Worm (Caenorhabditis elegans) whole organism, mixed stage, embryonic: ENCODE measurements around the gene F35B12.10.

ENCODE experiments used
- M03D4.4 ChIP-seq: sonication (generic microtip); optimal IDR thresholded peaks from 2 replicates; lab custom pipeline; 2017; ENCODE audit warnings: mild to moderate bottlenecking, missing genetic modification characterization, missing compliant biosample characterization
- bed-3 ChIP-seq: fragments of 200-800 bp; sonication (Bioruptor generic); optimal IDR thresholded peaks from 3 replicates; lab custom pipeline; 2018; ENCODE audit warnings: mild to moderate bottlenecking, missing genetic modification characterization, moderate library complexity, missing compliant biosample characterization
- blmp-1 ChIP-seq: fragments of 150-350 bp; optimal IDR thresholded peaks from 2 replicates; lab custom pipeline; 2014; ENCODE audit warnings: missing biosample characterization, missing genetic modification characterization
- ceh-39 ChIP-seq: fragments of 150-350 bp; optimal IDR thresholded peaks from 2 replicates; lab custom pipeline; 2014; ENCODE audit warnings: missing biosample characterization, missing genetic modification characterization
- ceh-43 ChIP-seq: fragments of 200-800 bp; sonication (Bioruptor generic); optimal IDR thresholded peaks from 2 replicates; lab custom pipeline; 2018; ENCODE audit warnings: mild to moderate bottlenecking, missing genetic modification characterization, moderate library complexity, missing compliant biosample characterization
- ceh-83 ChIP-seq: fragments of 200-800 bp; sonication (Bioruptor generic); optimal IDR thresholded peaks from 2 replicates; lab custom pipeline; 2018; ENCODE audit warnings: mild to moderate bottlenecking, missing genetic modification characterization, missing compliant biosample characterization
- ces-1 ChIP-seq: fragments of 150-350 bp; optimal IDR thresholded peaks from 2 replicates; lab custom pipeline; 2014; ENCODE audit warnings: missing biosample characterization, missing genetic modification reagents, missing genetic modification characterization
- cnd-1 ChIP-seq: fragments of 200-800 bp; sonication (Bioruptor generic); optimal IDR thresholded peaks from 2 replicates; lab custom pipeline; 2018; ENCODE audit warnings: mild to moderate bottlenecking, missing genetic modification characterization, missing compliant biosample characterization
- drap-1 ChIP-seq: fragments of 200-800 bp; sonication (Bioruptor generic); optimal IDR thresholded peaks from 3 replicates; lab custom pipeline; 2018; ENCODE audit warnings: mild to moderate bottlenecking, missing genetic modification characterization, missing compliant biosample characterization
- elt-1 ChIP-seq: sonication (generic microtip); optimal IDR thresholded peaks from 2 replicates; lab custom pipeline; 2017; ENCODE audit warnings: missing genetic modification characterization, mild to moderate bottlenecking, missing compliant biosample characterization, antibody characterized with exemption, moderate library complexity, borderline replicate concordance; ENCODE audit not compliant: insufficient read depth
- elt-3 ChIP-seq: fragments of 150-350 bp; optimal IDR thresholded peaks from 2 replicates; lab custom pipeline; 2014; ENCODE audit warnings: missing biosample characterization, missing genetic modification characterization
- ham-2 ChIP-seq: fragments of 200-800 bp; sonication (Bioruptor generic); optimal IDR thresholded peaks from 2 replicates; lab custom pipeline; 2018; ENCODE audit warnings: mild to moderate bottlenecking, missing genetic modification characterization, missing compliant biosample characterization
- hlh-1 ChIP-seq: fragments of 150-350 bp; optimal IDR thresholded peaks from 2 replicates; lab custom pipeline; 2014; ENCODE audit warnings: missing biosample characterization, missing genetic modification reagents, missing genetic modification characterization
- lin-13 ChIP-seq: fragments of 150-350 bp; optimal IDR thresholded peaks from 2 replicates; lab custom pipeline; 2014; ENCODE audit warnings: missing biosample characterization, missing genetic modification characterization
- lin-32 ChIP-seq: fragments of 200-800 bp; sonication (Bioruptor generic); optimal IDR thresholded peaks from 2 replicates; lab custom pipeline; 2018; ENCODE audit warnings: mild to moderate bottlenecking, missing genetic modification characterization, missing compliant biosample characterization
- mep-1 ChIP-seq: fragments of 150-350 bp; optimal IDR thresholded peaks from 2 replicates; lab custom pipeline; 2017; ENCODE audit warnings: missing biosample characterization, missing genetic modification reagents, missing genetic modification characterization, inconsistent platforms
- mls-2 ChIP-seq: sonication (generic microtip); optimal IDR thresholded peaks from 2 replicates; lab custom pipeline; 2016; ENCODE audit warnings: mild to moderate bottlenecking, missing genetic modification characterization, moderate library complexity, missing compliant biosample characterization
- nhr-12 ChIP-seq: fragments of 150-350 bp; optimal IDR thresholded peaks from 2 replicates; lab custom pipeline; 2014; ENCODE audit warnings: missing biosample characterization, missing genetic modification characterization
- nhr-2 ChIP-seq: fragments of 150-350 bp; optimal IDR thresholded peaks from 2 replicates; lab custom pipeline; 2014; ENCODE audit warnings: missing biosample characterization, missing genetic modification characterization
- nhr-237 ChIP-seq: fragments of 150-350 bp; optimal IDR thresholded peaks from 2 replicates; lab custom pipeline; 2014; ENCODE audit warnings: missing biosample characterization, missing genetic modification characterization
- nhr-76 ChIP-seq: sonication (generic microtip); optimal IDR thresholded peaks from 2 replicates; lab custom pipeline; 2017; ENCODE audit warnings: missing biosample characterization, missing genetic modification characterization
- pha-4 ChIP-seq: fragments of 150-350 bp; optimal IDR thresholded peaks from 2 replicates; lab custom pipeline; 2018; ENCODE audit warnings: missing biosample characterization, missing genetic modification reagents, missing genetic modification characterization
- sem-2 ChIP-seq: fragments of 200-800 bp; sonication (Bioruptor generic); optimal IDR thresholded peaks from 2 replicates; lab custom pipeline; 2018; ENCODE audit warnings: mild to moderate bottlenecking, missing genetic modification characterization, missing compliant biosample characterization
- sptf-1 ChIP-seq: sonication (generic microtip); optimal IDR thresholded peaks from 2 replicates; lab custom pipeline; 2017; ENCODE audit warnings: mild to moderate bottlenecking, missing genetic modification characterization, moderate library complexity, missing compliant biosample characterization
- tbx-8 ChIP-seq: fragments of 200-800 bp; sonication (Bioruptor generic); optimal IDR thresholded peaks from 2 replicates; lab custom pipeline; 2018; ENCODE audit warnings: mild to moderate bottlenecking, missing genetic modification characterization, moderate library complexity, missing compliant biosample characterization
- unc-120 ChIP-seq: sonication (generic microtip); optimal IDR thresholded peaks from 2 replicates; lab custom pipeline; 2017; ENCODE audit warnings: missing genetic modification characterization, missing compliant biosample characterization; ENCODE audit not compliant: poor library complexity, severe bottlenecking
- unc-39 ChIP-seq: fragments of 150-350 bp; optimal IDR thresholded peaks from 2 replicates; lab custom pipeline; 2014; ENCODE audit warnings: missing biosample characterization, missing genetic modification characterization
- unc-62 ChIP-seq: fragments of 150-350 bp; optimal IDR thresholded peaks from 2 replicates; lab custom pipeline; 2014; ENCODE audit warnings: missing biosample characterization, missing genetic modification reagents, missing genetic modification characterization
- zip-8 ChIP-seq: fragments of 150-350 bp; optimal IDR thresholded peaks from 2 replicates; lab custom pipeline; 2014; ENCODE audit warnings: missing biosample characterization, missing genetic modification characterization
- ztf-11 ChIP-seq: fragments of 150-350 bp; optimal IDR thresholded peaks from 2 replicates; lab custom pipeline; 2014; ENCODE audit warnings: missing biosample characterization, missing genetic modification characterization

F35B12.10 gene

DNA sequence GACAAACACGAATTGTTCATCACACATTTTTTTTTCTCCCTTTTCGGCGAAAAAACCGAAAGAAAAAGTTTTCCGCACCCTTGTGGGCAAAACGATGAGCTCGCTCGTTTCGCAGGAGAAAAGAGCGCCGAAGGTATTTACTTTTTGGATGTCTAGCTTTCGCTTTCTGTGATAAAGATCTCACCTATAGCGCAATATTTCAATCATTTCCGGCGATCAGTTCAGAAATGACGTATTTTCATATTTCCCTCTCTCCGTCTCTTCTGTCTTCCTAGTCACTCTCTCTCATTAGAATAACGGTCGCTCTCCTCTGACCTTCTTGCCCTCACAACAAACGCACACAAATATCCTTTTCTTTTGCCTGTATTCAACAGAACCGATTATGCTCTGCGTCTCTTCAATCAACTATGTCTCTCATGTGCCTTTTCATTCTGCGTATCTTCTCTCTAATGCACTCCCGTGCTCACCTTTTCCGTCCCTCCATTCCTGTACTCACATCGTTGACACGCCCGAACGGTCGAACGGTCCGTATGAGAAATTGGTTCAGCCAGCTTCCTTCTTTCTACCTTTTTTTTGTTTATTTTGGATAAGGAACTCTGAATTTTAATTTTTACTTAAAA lies 44.8 kb upstream of the F35B12.10 start:
- TF ChIP-seq ceh-83 (no peak), ceh-43 (GFP tag; lab: Kevin White, UChicago) (peak; percentile 6), M03D4.4 (no peak), pha-4 (peak; percentile 20), bed-3 (no peak), nhr-2 (tag; lab: Kevin White, UChicago) (peak; percentile 98), unc-39 (tag; lab: Kevin White, UChicago) (no peak), unc-62 (peak; percentile 69), ces-1 (GFP tag; lab: Kevin White, UChicago) (peak; percentile 13), cnd-1 (tag; lab: Kevin White, UChicago) (peak; percentile 12), blmp-1 (tag; lab: Kevin White, UChicago) (peak; percentile 88), elt-1 (tag; lab: Kevin White, UChicago) (peak; percentile 89), ham-2 (peak; percentile 79), zip-8 (no peak), hlh-1 (tag; lab: Kevin White, UChicago) (no peak), sem-2 (GFP tag; lab: Kevin White, UChicago) (no peak)

DNA sequence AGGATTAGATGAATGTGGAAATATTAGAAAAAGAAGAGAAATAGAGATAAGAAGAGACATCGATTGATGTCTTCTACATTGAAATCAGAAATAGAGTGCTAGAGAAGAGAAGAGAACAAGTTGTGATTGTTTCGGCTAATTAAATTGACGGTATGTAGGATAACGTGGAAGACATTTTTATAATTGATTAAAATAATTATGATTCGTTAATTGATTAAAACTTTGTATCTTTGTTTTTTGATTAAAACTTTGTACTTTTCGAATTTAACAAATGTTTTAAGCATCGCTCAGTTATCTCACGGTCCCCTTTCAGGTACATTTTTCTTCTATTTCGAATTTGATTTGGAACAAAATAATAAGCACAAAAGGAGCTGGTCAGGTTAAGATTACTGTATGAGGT lies 43.4 kb upstream of the F35B12.10 start, which contains the start of gene lgc-44:
lgc-44 (minus strand) TSS at position 101 of the 400 bp plus-strand sequence.
- no peak for TF ChIP-seq nhr-12 (tag; lab: Kevin White, UChicago)
- no peak for TF ChIP-seq elt-3 (tag; lab: Kevin White, UChicago)
- no peak for TF ChIP-seq sem-2 (GFP tag; lab: Kevin White, UChicago)
- TF ChIP-seq blmp-1 (tag; lab: Kevin White, UChicago) = no peak
- TF ChIP-seq lin-13 (tag; lab: Kevin White, UChicago) = no peak
- no peak for TF ChIP-seq bed-3
- TF ChIP-seq ztf-11 = no peak
- no peak for TF ChIP-seq ceh-39 (tag; lab: Kevin White, UChicago)
- TF ChIP-seq nhr-76 (tag; lab: Kevin White, UChicago) = no peak
- no peak for TF ChIP-seq ceh-83

DNA sequence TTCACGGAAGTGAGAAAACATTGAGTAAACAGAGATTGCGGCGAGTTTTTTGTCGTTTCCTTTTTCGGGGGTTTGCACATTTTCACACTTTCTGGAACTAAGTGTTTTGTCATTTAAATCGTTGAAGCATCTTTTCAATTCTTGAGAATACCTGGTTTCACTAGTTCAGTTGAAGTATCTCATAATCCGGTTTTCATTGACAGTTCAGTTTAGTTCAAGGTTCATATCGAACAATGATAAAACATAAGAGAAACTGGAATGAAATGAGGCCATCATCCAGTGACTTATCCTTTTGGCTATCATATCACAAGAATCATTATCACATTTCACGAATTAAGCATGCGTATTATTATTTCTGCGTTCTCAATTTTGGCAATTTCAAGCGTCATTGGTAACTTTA lies 38.1 kb upstream of the F35B12.10 start, which contains the start of gene F46F3.3:
F46F3.3 (plus strand) TSS at position 301 of the 400 bp plus-strand sequence.
- TF ChIP-seq mls-2 (tag; lab: Kevin White, UChicago) = no peak
- no peak for TF ChIP-seq unc-39 (tag; lab: Kevin White, UChicago)
- TF ChIP-seq pha-4 = no peak
- no peak for TF ChIP-seq elt-3 (tag; lab: Kevin White, UChicago)
- no peak for TF ChIP-seq ceh-83
- TF ChIP-seq drap-1 (GFP tag; lab: Kevin White, UChicago) = no peak

DNA sequence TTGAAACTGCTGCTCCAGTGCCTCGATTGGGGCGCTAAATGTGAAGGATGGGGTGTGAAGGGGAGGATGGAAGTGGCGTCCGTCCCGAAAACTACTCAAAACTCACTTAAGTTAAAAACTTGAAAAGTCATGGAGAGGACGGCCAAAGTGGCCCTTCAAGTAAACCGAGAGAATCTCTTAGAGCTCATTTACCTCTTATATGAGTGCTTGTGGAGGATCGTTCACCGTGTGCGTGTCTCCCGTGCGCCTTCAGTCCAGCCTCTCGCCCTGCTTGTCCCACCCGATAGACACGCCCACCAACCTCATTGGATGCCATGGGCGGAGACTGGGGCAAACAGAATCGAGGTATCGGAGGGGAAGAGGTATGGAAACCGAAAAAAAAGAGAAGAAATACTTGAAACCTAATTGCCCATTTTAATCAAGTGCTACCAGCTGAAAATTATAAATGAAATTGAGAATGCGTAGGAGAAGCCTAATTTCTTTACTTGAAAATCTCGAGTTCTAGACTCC lies 35.9 kb upstream of the F35B12.10 start, which contains the start of gene ceh-27:
ceh-27 (minus strand) TSS at position 228 of the 510 bp plus-strand sequence.
- no peak for TF ChIP-seq blmp-1 (tag; lab: Kevin White, UChicago)
- no peak for TF ChIP-seq nhr-12 (tag; lab: Kevin White, UChicago)
- no peak for TF ChIP-seq tbx-8 (GFP tag; lab: Kevin White, UChicago)
- no peak for TF ChIP-seq bed-3
- TF ChIP-seq elt-3 (tag; lab: Kevin White, UChicago) = no peak
- TF ChIP-seq ztf-11 = no peak
- no peak for TF ChIP-seq ceh-43 (GFP tag; lab: Kevin White, UChicago)
- no peak for TF ChIP-seq drap-1 (GFP tag; lab: Kevin White, UChicago)
- no peak for TF ChIP-seq sem-2 (GFP tag; lab: Kevin White, UChicago)
- no peak for TF ChIP-seq sptf-1 (tag; lab: Kevin White, UChicago)

DNA sequence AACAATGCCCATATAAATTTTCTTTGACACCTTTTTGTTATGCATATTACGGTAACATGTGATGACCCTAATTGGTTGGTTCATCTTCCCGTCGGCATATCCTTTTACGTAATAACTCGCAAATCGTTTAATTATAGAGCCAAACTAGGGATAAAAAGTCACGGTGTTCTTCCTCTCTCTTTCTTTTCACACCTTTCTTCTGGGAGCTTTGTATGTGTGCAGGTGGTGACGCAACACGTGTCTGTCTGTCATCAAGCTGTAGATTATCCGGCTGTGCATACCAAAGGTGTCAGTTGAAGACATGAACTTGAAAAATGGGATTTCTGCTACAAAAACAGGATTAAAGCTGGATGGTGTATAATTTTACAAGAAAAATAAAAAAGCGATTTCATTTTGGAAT lies 31.5 kb upstream of the F35B12.10 start:
- TF ChIP-seq hlh-1 (tag; lab: Kevin White, UChicago) = no peak
- TF ChIP-seq mep-1 (tag; lab: Kevin White, UChicago) = no peak
- TF ChIP-seq pha-4 = no peak
- TF ChIP-seq lin-13 (tag; lab: Kevin White, UChicago) = no peak
- TF ChIP-seq nhr-2 (tag; lab: Kevin White, UChicago) = peak; percentile 96
- no peak for TF ChIP-seq unc-62
- peak; percentile 87 for TF ChIP-seq zip-8
- TF ChIP-seq lin-32 (GFP tag; lab: Kevin White, UChicago) = no peak
- TF ChIP-seq ztf-11 = no peak
- TF ChIP-seq unc-120 (tag; lab: Kevin White, UChicago) = no peak
- TF ChIP-seq nhr-237 = no peak
